Fruit fly (Drosophila melanogaster) whole organism, embryonic: ENCODE results near the gene CG1575.
A peak's percentile ranks its signal among the peaks of the same experiment; 100 is the strongest.

Experiments
- Antp ChIP-seq: fragments of 200-800 bp; sonication (Bioruptor generic); optimal IDR thresholded peaks from 3 replicates; lab custom pipeline; 2016; ENCODE audit warnings: missing biosample characterization, missing genetic modification characterization
- Bgb ChIP-seq: fragments of 200-800 bp; sonication (Bioruptor generic); IDR thresholded peaks from 2 replicates; pipeline ENCODE4 v1.3.6; 2022; ENCODE audit warnings: missing biosample characterization, missing genetic modification characterization; ENCODE audit not compliant: partially characterized antibody
- CG11085 ChIP-seq: fragments of 200-800 bp; sonication (Bioruptor generic); IDR thresholded peaks from 2 replicates; pipeline ENCODE4 v1.3.6; 2022; ENCODE audit warnings: missing biosample characterization, missing genetic modification characterization
- CG12104 ChIP-seq: fragments of 200-800 bp; sonication (Bioruptor generic); optimal IDR thresholded peaks from 3 replicates; lab custom pipeline; 2016; ENCODE audit warnings: missing biosample characterization, missing genetic modification characterization
- CG13123 ChIP-seq: fragments of 200-800 bp; sonication (Bioruptor generic); optimal IDR thresholded peaks from 2 replicates; lab custom pipeline; 2016; ENCODE audit warnings: missing biosample characterization, missing genetic modification characterization
- CG14860 ChIP-seq: fragments of 200-800 bp; sonication (Bioruptor generic); IDR thresholded peaks from 3 replicates; pipeline ENCODE4 v1.3.6; 2022; ENCODE audit warnings: missing biosample characterization, missing genetic modification characterization; ENCODE audit not compliant: partially characterized antibody
- CG1529 ChIP-seq: fragments of 200-800 bp; sonication (Bioruptor generic); optimal IDR thresholded peaks from 3 replicates; lab custom pipeline; 2018; ENCODE audit warnings: missing biosample characterization, missing genetic modification characterization
- CG15479 ChIP-seq: fragments of 200-800 bp; sonication (Bioruptor generic); optimal IDR thresholded peaks from 3 replicates; lab custom pipeline; 2019; ENCODE audit warnings: missing biosample characterization, mild to moderate bottlenecking, missing genetic modification characterization, moderate library complexity
- CG15601 ChIP-seq: fragments of 200-800 bp; sonication (Bioruptor generic); optimal IDR thresholded peaks from 3 replicates; lab custom pipeline; 2019; ENCODE audit warnings: missing biosample characterization, mild to moderate bottlenecking, missing genetic modification characterization, moderate library complexity
- CG17186 ChIP-seq: fragments of 200-800 bp; sonication (Bioruptor generic); optimal IDR thresholded peaks from 3 replicates; lab custom pipeline; 2017; ENCODE audit warnings: missing biosample characterization, missing genetic modification reagents, missing genetic modification characterization
- CG17359 ChIP-seq: fragments of 200-800 bp; sonication (Bioruptor generic); optimal IDR thresholded peaks from 3 replicates; lab custom pipeline; 2018; ENCODE audit warnings: missing biosample characterization, mild to moderate bottlenecking, missing genetic modification characterization, moderate library complexity
- CG1792 ChIP-seq: fragments of 200-800 bp; sonication (Bioruptor generic); optimal IDR thresholded peaks from 2 replicates; lab custom pipeline; 2016; ENCODE audit warnings: missing biosample characterization, missing genetic modification characterization
- CG2875 ChIP-seq: fragments of 200-800 bp; sonication (Bioruptor generic); optimal IDR thresholded peaks from 2 replicates; lab custom pipeline; 2017; ENCODE audit warnings: missing biosample characterization, mild to moderate bottlenecking, missing genetic modification characterization, missing genetic modification reagents
- CG31224 ChIP-seq: fragments of 200-800 bp; sonication (Bioruptor generic); IDR thresholded peaks from 2 replicates; pipeline ENCODE4 v1.3.6; 2022; ENCODE audit warnings: missing biosample characterization, missing genetic modification characterization
- CG32532 ChIP-seq: fragments of 200-800 bp; sonication (Bioruptor generic); IDR thresholded peaks from 2 replicates; pipeline ENCODE4 v1.3.6; 2022; ENCODE audit warnings: missing biosample characterization, missing genetic modification characterization
- CG32767 ChIP-seq: fragments of 200-800 bp; sonication (Bioruptor generic); IDR thresholded peaks from 2 replicates; pipeline ENCODE4 v1.3.6; 2022; ENCODE audit warnings: missing biosample characterization, missing genetic modification characterization
- CG33213 ChIP-seq: fragments of 200-800 bp; sonication (Bioruptor generic); optimal IDR thresholded peaks from 3 replicates; lab custom pipeline; 2016; ENCODE audit warnings: missing biosample characterization, missing genetic modification characterization
- CG33557 ChIP-seq: fragments of 200-800 bp; sonication (Bioruptor generic); optimal IDR thresholded peaks from 2 replicates; lab custom pipeline; 2019; ENCODE audit warnings: missing biosample characterization, mild to moderate bottlenecking, missing genetic modification characterization, moderate library complexity
- CG3847 ChIP-seq: fragments of 200-800 bp; sonication (Bioruptor generic); IDR thresholded peaks from 2 replicates; pipeline ENCODE4 v1.3.6; 2022; ENCODE audit warnings: missing biosample characterization, missing genetic modification characterization
- CG4854 ChIP-seq: fragments of 200-800 bp; sonication (Bioruptor generic); optimal IDR thresholded peaks from 2 replicates; lab custom pipeline; 2016; ENCODE audit warnings: missing biosample characterization, missing genetic modification characterization, inconsistent platforms
- CG6254 ChIP-seq: fragments of 200-800 bp; sonication (Bioruptor generic); optimal IDR thresholded peaks from 3 replicates; lab custom pipeline; 2017; ENCODE audit warnings: mild to moderate bottlenecking, missing biosample characterization, missing genetic modification reagents, missing genetic modification characterization
- CG6272 ChIP-seq: fragments of 200-800 bp; sonication (Bioruptor generic); IDR thresholded peaks from 2 replicates; pipeline ENCODE4 v1.3.6; 2022; ENCODE audit warnings: missing biosample characterization, missing genetic modification characterization
- CG6654 ChIP-seq: fragments of 200-800 bp; sonication (Bioruptor generic); optimal IDR thresholded peaks from 2 replicates; lab custom pipeline; 2017; ENCODE audit warnings: missing biosample characterization, mild to moderate bottlenecking, missing genetic modification characterization
- CG7357 ChIP-seq: fragments of 200-800 bp; sonication (Bioruptor generic); IDR thresholded peaks from 3 replicates; pipeline ENCODE4 v1.3.6; 2022; ENCODE audit warnings: missing biosample characterization, missing genetic modification characterization
- D19B ChIP-seq: fragments of 200-800 bp; sonication (Bioruptor generic); optimal IDR thresholded peaks from 2 replicates; lab custom pipeline; 2017; ENCODE audit warnings: missing biosample characterization, mild to moderate bottlenecking, missing genetic modification characterization
- Deaf1 ChIP-seq: fragments of 200-800 bp; optimal IDR thresholded peaks from 3 replicates; lab custom pipeline; 2019; ENCODE audit warnings: missing biosample characterization, mild to moderate bottlenecking, missing genetic modification characterization, moderate library complexity
- Dp ChIP-seq: fragments of 200-800 bp; sonication (Bioruptor generic); optimal IDR thresholded peaks from 2 replicates; lab custom pipeline; 2018; ENCODE audit warnings: missing biosample characterization, mild to moderate bottlenecking, missing genetic modification characterization, moderate library complexity
- E2f1 ChIP-seq: fragments of 200-800 bp; sonication (Bioruptor generic); IDR thresholded peaks from 2 replicates; pipeline ENCODE4 v1.3.6; 2022; ENCODE audit warnings: missing biosample characterization, missing genetic modification characterization
- GATAe ChIP-seq: fragments of 200-800 bp; sonication (Bioruptor generic); conservative IDR thresholded peaks from 2 replicates; pipeline ENCODE4 v1.3.6; 2022; ENCODE audit warnings: missing biosample characterization, missing genetic modification characterization
- H2.0 ChIP-seq: fragments of 200-800 bp; sonication (Bioruptor generic); IDR thresholded peaks from 2 replicates; pipeline ENCODE4 v1.3.6; 2022; ENCODE audit warnings: missing biosample characterization, missing genetic modification characterization
- Hmx ChIP-seq: fragments of 200-800 bp; sonication (Bioruptor generic); optimal IDR thresholded peaks from 2 replicates; lab custom pipeline; 2016; ENCODE audit warnings: missing biosample characterization, missing genetic modification characterization
- MBD-R2 ChIP-seq: fragments of 200-800 bp; sonication (Bioruptor generic); IDR thresholded peaks from 2 replicates; pipeline ENCODE4 v1.3.6; 2022; ENCODE audit warnings: missing biosample characterization, missing genetic modification characterization
- Meics ChIP-seq: fragments of 200-800 bp; sonication (Bioruptor generic); optimal IDR thresholded peaks from 2 replicates; lab custom pipeline; 2017; ENCODE audit warnings: missing biosample characterization, mild to moderate bottlenecking, missing genetic modification characterization
- NC2α ChIP-seq: fragments of 200-800 bp; sonication (Bioruptor generic); optimal IDR thresholded peaks from 2 replicates; lab custom pipeline; 2016; ENCODE audit warnings: missing biosample characterization, missing genetic modification characterization
- PHDP ChIP-seq: fragments of 200-800 bp; sonication (Bioruptor generic); optimal IDR thresholded peaks from 3 replicates; lab custom pipeline; 2018; ENCODE audit warnings: missing biosample characterization, mild to moderate bottlenecking, missing genetic modification characterization, moderate library complexity
- Spps ChIP-seq: fragments of 200-800 bp; sonication (Bioruptor generic); optimal IDR thresholded peaks from 2 replicates; lab custom pipeline; 2018; ENCODE audit warnings: missing biosample characterization, mild to moderate bottlenecking, missing genetic modification characterization
- Stat92E ChIP-seq, 3 experiments: fragments of >200 bp in 2 of 3; fragments of 200-800 bp in 1 of 3; sonication (Bioruptor generic) in 1 of 3; optimal IDR thresholded peaks; 2 replicates each; lab custom pipeline; 2017 to 2019; ENCODE audit warnings: missing biosample characterization in 3 of 3, missing genetic modification characterization in 3 of 3, mild to moderate bottlenecking in 1 of 3, moderate library complexity in 1 of 3
- Taf1 ChIP-seq: fragments of 200-800 bp; sonication (Bioruptor generic); IDR thresholded peaks from 2 replicates; pipeline ENCODE4 v1.3.6; 2022; ENCODE audit warnings: missing biosample characterization, missing genetic modification characterization
- ci ChIP-seq: fragments of 200-800 bp; sonication (Bioruptor generic); IDR thresholded peaks from 3 replicates; pipeline ENCODE4 v1.3.6; 2022; ENCODE audit warnings: missing biosample characterization, missing genetic modification characterization
- ewg ChIP-seq: fragments of 200-800 bp; sonication (Bioruptor generic); optimal IDR thresholded peaks from 3 replicates; lab custom pipeline; 2017; ENCODE audit warnings: mild to moderate bottlenecking, missing biosample characterization, missing genetic modification reagents, missing genetic modification characterization
- ftz-f1 ChIP-seq: fragments of 200-800 bp; sonication (Bioruptor generic); optimal IDR thresholded peaks from 2 replicates; lab custom pipeline; 2016; ENCODE audit warnings: missing biosample characterization, missing genetic modification characterization
- jumu ChIP-seq: fragments of 200-800 bp; sonication (Bioruptor generic); optimal IDR thresholded peaks from 3 replicates; lab custom pipeline; 2016; ENCODE audit warnings: missing biosample characterization, missing genetic modification characterization
- maf-S ChIP-seq: fragments of 200-800 bp; sonication (Bioruptor generic); optimal IDR thresholded peaks from 2 replicates; lab custom pipeline; 2016; ENCODE audit warnings: missing biosample characterization, missing genetic modification characterization
- mld ChIP-seq: fragments of 200-800 bp; sonication (Bioruptor generic); IDR thresholded peaks from 3 replicates; pipeline ENCODE4 v1.3.6; 2022; ENCODE audit warnings: missing biosample characterization, missing genetic modification characterization; ENCODE audit not compliant: partially characterized antibody
- sens-2 ChIP-seq: fragments of 200-800 bp; sonication (Bioruptor generic); IDR thresholded peaks from 2 replicates; pipeline ENCODE4 v1.3.6; 2022; ENCODE audit warnings: missing biosample characterization, missing genetic modification characterization
- sr ChIP-seq: fragments of 200-800 bp; sonication (Bioruptor generic); IDR thresholded peaks from 3 replicates; pipeline ENCODE4 v1.3.6; 2022; ENCODE audit warnings: missing biosample characterization, missing genetic modification characterization
- stc ChIP-seq: fragments of 200-800 bp; sonication (Bioruptor generic); IDR thresholded peaks from 2 replicates; pipeline ENCODE4 v1.3.6; 2022; ENCODE audit warnings: missing biosample characterization, missing genetic modification characterization
- unpg ChIP-seq: fragments of 200-800 bp; sonication (Bioruptor generic); optimal IDR thresholded peaks from 3 replicates; lab custom pipeline; 2018; ENCODE audit warnings: missing biosample characterization, mild to moderate bottlenecking, missing genetic modification characterization, moderate library complexity
- usp ChIP-seq: fragments of >200 bp; optimal IDR thresholded peaks from 2 replicates; lab custom pipeline; 2017; ENCODE audit warnings: missing biosample characterization, missing genetic modification characterization

CG1575 gene

dm6 chrX:8113386-8114279, 3.2 kb upstream of the CG1575 start (continued):
- no peak for TF ChIP-seq NC2α (GFP tag; lab: Kevin White, UChicago)
- TF ChIP-seq Stat92E (GFP tag; optimal IDR thresholded peaks at IDR 0.05; lab: Kevin White, UChicago) = no peak
- TF ChIP-seq CG32767 = no peak
- no peak for TF ChIP-seq CG1529 (GFP tag; lab: Kevin White, UChicago)
- TF ChIP-seq CG17186 (GFP tag; lab: Kevin White, UChicago) = no peak
- TF ChIP-seq CG13123 (GFP tag; lab: Kevin White, UChicago) = no peak
- TF ChIP-seq Deaf1 (tag; lab: Kevin White, UChicago) = peak; percentile 14
- TF ChIP-seq unpg (GFP tag; lab: Kevin White, UChicago) = peak; percentile 75
- peak; percentile 67 for TF ChIP-seq maf-S (GFP tag; lab: Kevin White, UChicago)
- TF ChIP-seq CG11085 (GFP tag; lab: Robert Waterston, UW) = peak; percentile 52; the same call in 1 of the 2 replicates
- no peak for TF ChIP-seq mld (GFP tag; lab: Robert Waterston, UW)
- peak; percentile 48 for TF ChIP-seq CG4854
- peak; percentile 43; the same call in 1 of the 2 replicates for TF ChIP-seq CG3847 (GFP tag; lab: Robert Waterston, UW)
- TF ChIP-seq CG6272 (GFP tag; lab: Robert Waterston, UW) = no peak
- no peak for TF ChIP-seq Dp (GFP tag; lab: Kevin White, UChicago)
- TF ChIP-seq GATAe = peak; percentile 48; the same call in 1 of the 2 replicates
- TF ChIP-seq CG15601 (tag; lab: Kevin White, UChicago) = no peak
- no peak for TF ChIP-seq ftz-f1 (GFP tag; lab: Kevin White, UChicago)
- peak; percentile 62 for TF ChIP-seq CG31224 (GFP tag; lab: Robert Waterston, UW)
- peak; percentile 11 for TF ChIP-seq Antp (GFP tag; lab: Kevin White, UChicago)
- TF ChIP-seq CG32532 (GFP tag; lab: Robert Waterston, UW) = peak; percentile 83
- TF ChIP-seq ewg = no peak
- TF ChIP-seq Hmx (GFP tag; lab: Kevin White, UChicago) = peak; percentile 37
- TF ChIP-seq Meics = peak; percentile 80
- no peak for TF ChIP-seq CG33557
- peak; percentile 72 for TF ChIP-seq Taf1 (GFP tag; lab: Robert Waterston, UW)
- peak; percentile 63 for TF ChIP-seq PHDP (tag; lab: Kevin White, UChicago)
- no peak for TF ChIP-seq ci (GFP tag; lab: Robert Waterston, UW)
- TF ChIP-seq CG14860 = no peak
- TF ChIP-seq H2.0 (GFP tag; lab: Robert Waterston, UW) = peak; percentile 30; the same call in 1 of the 2 replicates
- peak; percentile 63 for TF ChIP-seq CG1792 (GFP tag; lab: Kevin White, UChicago)
- no peak for TF ChIP-seq jumu (GFP tag; lab: Kevin White, UChicago)
- TF ChIP-seq CG2875 (GFP tag; lab: Kevin White, UChicago) = no peak
- TF ChIP-seq usp (GFP tag; lab: Kevin White, UChicago) = no peak
- TF ChIP-seq MBD-R2 (GFP tag; lab: Robert Waterston, UW) = peak; percentile 56; the same call in 1 of the 2 replicates
- TF ChIP-seq CG12104 = no peak
- no peak for TF ChIP-seq CG6254 (GFP tag; lab: Kevin White, UChicago)
- TF ChIP-seq CG6654 = no peak
- TF ChIP-seq Spps (tag; lab: Kevin White, UChicago) = no peak
- TF ChIP-seq CG33213 = no peak
- peak; percentile 58; the same call in 2 of the 3 replicates for TF ChIP-seq CG7357 (GFP tag; lab: Robert Waterston, UW)
- no peak for TF ChIP-seq sr (GFP tag; lab: Robert Waterston, UW)
- TF ChIP-seq sens-2 (GFP tag; lab: Robert Waterston, UW) = no peak
- TF ChIP-seq CG17359 (tag; lab: Kevin White, UChicago) = peak; percentile 59
- no peak for TF ChIP-seq CG15479 (GFP tag; lab: Kevin White, UChicago)
- peak; percentile 20 for TF ChIP-seq D19B (GFP tag; lab: Kevin White, UChicago)
- no peak for TF ChIP-seq Bgb
- TF ChIP-seq stc (GFP tag; lab: Robert Waterston, UW) = peak; percentile 33; the same call in 1 of the 2 replicates
- TF ChIP-seq E2f1 (GFP tag; lab: Robert Waterston, UW) = peak; percentile 43; the same call in 1 of the 2 replicates
